Worm (Caenorhabditis elegans) whole organism, L4/young adult: Measurements from ENCODE around the gene patr-1.

Source experiments
- dao-5 ChIP-seq: sonication (generic microtip); optimal IDR thresholded peaks from 2 replicates; lab custom pipeline; 2016; ENCODE audit warnings: missing genotype, missing genetic modification characterization, moderate library complexity, missing compliant biosample characterization
- him-1 ChIP-seq: sonication (generic microtip); optimal IDR thresholded peaks from 2 replicates; lab custom pipeline; 2016; ENCODE audit warnings: missing genotype, missing genetic modification reagents, missing genetic modification characterization, missing compliant biosample characterization

ce11 chrII:11777893-11778480 lies at the start of gene patr-1, which contains the start of gene dna-2:
- TF ChIP-seq him-1, result no peak
- no peak for TF ChIP-seq dao-5 (tag; lab: Kevin White, UChicago)
